Worm (Caenorhabditis elegans) whole organism, L4/young adult: ENCODE results near the gene C02F5.13.

Source experiments
- W03F9.2 ChIP-seq: fragments of 150-350 bp; optimal IDR thresholded peaks from 2 replicates; lab custom pipeline; 2014; ENCODE audit warnings: missing biosample characterization, missing genetic modification characterization
- him-1 ChIP-seq: sonication (generic microtip); optimal IDR thresholded peaks from 2 replicates; lab custom pipeline; 2016; ENCODE audit warnings: missing genotype, missing genetic modification reagents, missing genetic modification characterization, missing compliant biosample characterization

DNA sequence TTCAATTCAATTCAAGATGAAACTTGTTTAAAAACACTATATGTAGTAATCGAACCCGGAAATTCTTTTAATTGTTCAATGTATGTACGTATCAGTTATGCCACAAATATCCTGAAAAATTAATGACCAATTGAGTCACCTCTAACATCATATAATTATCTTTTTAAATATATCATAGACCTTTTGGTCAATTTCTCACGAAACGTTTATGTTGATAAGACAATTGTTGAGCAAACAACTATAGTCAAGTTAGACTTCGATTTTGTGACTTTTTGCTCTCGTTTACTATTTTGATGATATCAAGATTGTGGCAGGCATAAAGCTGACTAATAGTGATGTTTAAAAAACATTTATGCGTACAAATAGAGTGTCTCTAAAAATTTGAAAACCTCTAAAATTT is 6.9 kb upstream of the C02F5.13 start:
- TF ChIP-seq W03F9.2 (tag; lab: Kevin White, UChicago) (no peak), him-1 (tag; lab: Kevin White, UChicago) (no peak)
